Worm (Caenorhabditis elegans) whole organism, late embryonic: ENCODE data around the gene dop-2.

ENCODE experiments used
- C08G9.2 ChIP-seq: sonication (generic microtip); optimal IDR thresholded peaks from 2 replicates; lab custom pipeline; 2016; ENCODE audit warnings: mild to moderate bottlenecking, missing genetic modification characterization, moderate library complexity, missing compliant biosample characterization
- C38D4.7 ChIP-seq: fragments of 200-800 bp; sonication (Bioruptor generic); optimal IDR thresholded peaks from 2 replicates; lab custom pipeline; 2018; ENCODE audit warnings: mild to moderate bottlenecking, missing genetic modification characterization, moderate library complexity, missing compliant biosample characterization
- T23F11.4 ChIP-seq: fragments of 200-800 bp; sonication (Bioruptor generic); optimal IDR thresholded peaks from 2 replicates; lab custom pipeline; 2018; ENCODE audit warnings: mild to moderate bottlenecking, missing genetic modification characterization, missing compliant biosample characterization
- Y22D7AL.16 ChIP-seq: sonication (generic microtip); optimal IDR thresholded peaks from 2 replicates; lab custom pipeline; 2016; ENCODE audit warnings: missing genetic modification characterization, missing compliant biosample characterization
- ahr-1 ChIP-seq: sonication (generic microtip); optimal IDR thresholded peaks from 2 replicates; lab custom pipeline; 2016; ENCODE audit warnings: missing genetic modification characterization, missing compliant biosample characterization
- ceh-14 ChIP-seq: sonication (generic microtip); optimal IDR thresholded peaks from 2 replicates; lab custom pipeline; 2016; ENCODE audit warnings: missing genotype, missing genetic modification characterization, missing compliant biosample characterization
- ceh-18 ChIP-seq: sonication (generic microtip); optimal IDR thresholded peaks from 2 replicates; lab custom pipeline; 2016; ENCODE audit warnings: missing genetic modification characterization, missing compliant biosample characterization
- ceh-19 ChIP-seq: fragments of 200-800 bp; sonication (Bioruptor generic); optimal IDR thresholded peaks from 2 replicates; lab custom pipeline; 2018; ENCODE audit warnings: mild to moderate bottlenecking, missing genetic modification characterization, missing compliant biosample characterization
- ceh-30 ChIP-seq: fragments of 150-350 bp; optimal IDR thresholded peaks from 2 replicates; lab custom pipeline; 2014; ENCODE audit warnings: missing biosample characterization, missing genetic modification characterization
- ceh-31 ChIP-seq: sonication (generic microtip); optimal IDR thresholded peaks from 2 replicates; lab custom pipeline; 2016; ENCODE audit warnings: missing genetic modification characterization, missing compliant biosample characterization
- ceh-45 ChIP-seq: fragments of 200-800 bp; sonication (Bioruptor generic); IDR thresholded peaks from 2 replicates; pipeline ENCODE4 v1.3.6; 2022; ENCODE audit warnings: missing genetic modification reagents, missing genetic modification characterization, missing compliant biosample characterization
- ceh-48 ChIP-seq: sonication (generic microtip); optimal IDR thresholded peaks from 2 replicates; lab custom pipeline; 2016; ENCODE audit warnings: missing genetic modification characterization, inconsistent platforms, missing compliant biosample characterization
- ceh-6 ChIP-seq: fragments of 200-800 bp; sonication (Bioruptor generic); optimal IDR thresholded peaks from 2 replicates; lab custom pipeline; 2018; ENCODE audit warnings: mild to moderate bottlenecking, missing genetic modification characterization, missing compliant biosample characterization
- ceh-9 ChIP-seq: sonication (generic microtip); optimal IDR thresholded peaks from 2 replicates; lab custom pipeline; 2016; ENCODE audit warnings: mild to moderate bottlenecking, missing genetic modification characterization, inconsistent platforms, missing compliant biosample characterization
- che-1 ChIP-seq: sonication (generic microtip); optimal IDR thresholded peaks from 2 replicates; lab custom pipeline; 2016; ENCODE audit warnings: mild to moderate bottlenecking, missing genetic modification characterization, missing compliant biosample characterization
- dmd-4 ChIP-seq: sonication (generic microtip); optimal IDR thresholded peaks from 2 replicates; lab custom pipeline; 2016; ENCODE audit warnings: borderline replicate concordance, missing genetic modification characterization, missing compliant biosample characterization
- dve-1 ChIP-seq: sonication (generic microtip); optimal IDR thresholded peaks from 2 replicates; lab custom pipeline; 2017; ENCODE audit warnings: antibody characterized with exemption, mild to moderate bottlenecking, missing genetic modification characterization, missing compliant biosample characterization
- elt-2 ChIP-seq: sonication (generic microtip); optimal IDR thresholded peaks from 2 replicates; lab custom pipeline; 2016; ENCODE audit warnings: missing genetic modification reagents, missing genetic modification characterization, missing compliant biosample characterization
- ets-4 ChIP-seq: sonication (generic microtip); optimal IDR thresholded peaks from 2 replicates; lab custom pipeline; 2016; ENCODE audit warnings: missing genetic modification characterization, missing compliant biosample characterization
- eyg-1 ChIP-seq: sonication (generic microtip); optimal IDR thresholded peaks from 2 replicates; lab custom pipeline; 2016; ENCODE audit warnings: missing genotype, missing genetic modification characterization, missing compliant biosample characterization
- fax-1 ChIP-seq: sonication (generic microtip); optimal IDR thresholded peaks from 2 replicates; lab custom pipeline; 2016; ENCODE audit warnings: missing genotype, missing genetic modification characterization, missing compliant biosample characterization
- fkh-10 ChIP-seq: fragments of 150-350 bp; optimal IDR thresholded peaks from 2 replicates; lab custom pipeline; 2014; ENCODE audit warnings: missing biosample characterization, missing genetic modification reagents, missing genetic modification characterization
- gmeb-2 ChIP-seq: sonication (generic microtip); optimal IDR thresholded peaks from 2 replicates; lab custom pipeline; 2016; ENCODE audit warnings: missing genetic modification characterization, inconsistent platforms, missing compliant biosample characterization
- hlh-13 ChIP-seq: fragments of 200-800 bp; sonication (Bioruptor generic); optimal IDR thresholded peaks from 2 replicates; lab custom pipeline; 2018; ENCODE audit warnings: mild to moderate bottlenecking, missing genetic modification characterization, missing compliant biosample characterization
- hlh-15 ChIP-seq: sonication (generic microtip); optimal IDR thresholded peaks from 2 replicates; lab custom pipeline; 2016; ENCODE audit warnings: missing genetic modification characterization, missing compliant biosample characterization
- hlh-30 ChIP-seq: sonication (generic microtip); optimal IDR thresholded peaks from 2 replicates; lab custom pipeline; 2017; ENCODE audit warnings: antibody characterized with exemption, missing genetic modification characterization, missing compliant biosample characterization; ENCODE audit not compliant: insufficient read depth
- lim-6 ChIP-seq: sonication (generic microtip); optimal IDR thresholded peaks from 2 replicates; lab custom pipeline; 2016; ENCODE audit warnings: missing genetic modification characterization, missing compliant biosample characterization
- lin-11 ChIP-seq: fragments of 200-800 bp; sonication (Bioruptor generic); optimal IDR thresholded peaks from 2 replicates; lab custom pipeline; 2018; ENCODE audit warnings: mild to moderate bottlenecking, missing genetic modification characterization, missing compliant biosample characterization
- madf-2 ChIP-seq: sonication (generic microtip); optimal IDR thresholded peaks from 2 replicates; lab custom pipeline; 2017; ENCODE audit warnings: missing genetic modification characterization, missing compliant biosample characterization
- mec-3 ChIP-seq: sonication (generic microtip); optimal IDR thresholded peaks from 2 replicates; lab custom pipeline; 2016; ENCODE audit warnings: borderline replicate concordance, missing genetic modification characterization, missing compliant biosample characterization
- nhr-11 ChIP-seq: fragments of 150-350 bp; optimal IDR thresholded peaks from 2 replicates; lab custom pipeline; 2014; ENCODE audit warnings: missing biosample characterization, missing genetic modification characterization
- npax-4 ChIP-seq: sonication (generic microtip); optimal IDR thresholded peaks from 2 replicates; lab custom pipeline; 2016; ENCODE audit warnings: missing genetic modification characterization, missing compliant biosample characterization
- odd-2 ChIP-seq: sonication (generic microtip); optimal IDR thresholded peaks from 2 replicates; lab custom pipeline; 2017; ENCODE audit warnings: antibody characterized with exemption, mild to moderate bottlenecking, missing genetic modification characterization, missing compliant biosample characterization
- pat-9 ChIP-seq: fragments of 200-800 bp; sonication (Bioruptor generic); optimal IDR thresholded peaks from 2 replicates; lab custom pipeline; 2018; ENCODE audit warnings: mild to moderate bottlenecking, missing genetic modification characterization, moderate library complexity, missing compliant biosample characterization
- pax-1 ChIP-seq: fragments of 150-350 bp; optimal IDR thresholded peaks from 2 replicates; lab custom pipeline; 2014; ENCODE audit warnings: missing biosample characterization, missing genetic modification characterization
- pqm-1 ChIP-seq: sonication (generic microtip); optimal IDR thresholded peaks from 2 replicates; lab custom pipeline; 2016; ENCODE audit warnings: missing genetic modification characterization, missing compliant biosample characterization
- pros-1 ChIP-seq: fragments of 150-350 bp; optimal IDR thresholded peaks from 2 replicates; lab custom pipeline; 2014; ENCODE audit warnings: missing biosample characterization, missing genetic modification reagents, missing genetic modification characterization
- ref-2 ChIP-seq: sonication (generic microtip); optimal IDR thresholded peaks from 2 replicates; lab custom pipeline; 2016; ENCODE audit warnings: missing genetic modification characterization, missing compliant biosample characterization
- rnt-1 ChIP-seq: sonication (generic microtip); optimal IDR thresholded peaks from 2 replicates; lab custom pipeline; 2016; ENCODE audit warnings: missing genetic modification characterization, missing compliant biosample characterization
- sdc-2 ChIP-seq: sonication (generic microtip); optimal IDR thresholded peaks from 2 replicates; lab custom pipeline; 2016; ENCODE audit warnings: missing genotype, missing genetic modification characterization, missing compliant biosample characterization
- sox-2 ChIP-seq: fragments of 200-800 bp; sonication (Bioruptor generic); IDR thresholded peaks from 2 replicates; pipeline ENCODE4 v1.3.6; 2022; ENCODE audit warnings: missing genetic modification reagents, missing genetic modification characterization, missing compliant biosample characterization
- sox-4 ChIP-seq: sonication (generic microtip); optimal IDR thresholded peaks from 2 replicates; lab custom pipeline; 2017; ENCODE audit warnings: mild to moderate bottlenecking, missing genetic modification characterization, inconsistent platforms, missing compliant biosample characterization
- tbx-2 ChIP-seq: sonication (generic microtip); optimal IDR thresholded peaks from 2 replicates; lab custom pipeline; 2016; ENCODE audit warnings: missing genetic modification characterization, missing compliant biosample characterization
- ttx-3 ChIP-seq: sonication (generic microtip); optimal IDR thresholded peaks from 2 replicates; lab custom pipeline; 2016; ENCODE audit warnings: missing genetic modification reagents, missing genetic modification characterization, missing compliant biosample characterization
- unc-42 ChIP-seq: sonication (generic microtip); optimal IDR thresholded peaks from 2 replicates; lab custom pipeline; 2016; ENCODE audit warnings: missing genotype, missing genetic modification characterization, missing compliant biosample characterization
- unc-86 ChIP-seq: sonication (generic microtip); optimal IDR thresholded peaks from 2 replicates; lab custom pipeline; 2016; ENCODE audit warnings: missing genetic modification characterization, missing compliant biosample characterization
- zip-5 ChIP-seq: sonication (generic microtip); optimal IDR thresholded peaks from 2 replicates; lab custom pipeline; 2016; ENCODE audit warnings: missing genetic modification characterization, missing compliant biosample characterization
- ztf-16 ChIP-seq: sonication (generic microtip); optimal IDR thresholded peaks from 2 replicates; lab custom pipeline; 2017; ENCODE audit warnings: missing genetic modification characterization, missing compliant biosample characterization

dop-2 gene

DNA sequence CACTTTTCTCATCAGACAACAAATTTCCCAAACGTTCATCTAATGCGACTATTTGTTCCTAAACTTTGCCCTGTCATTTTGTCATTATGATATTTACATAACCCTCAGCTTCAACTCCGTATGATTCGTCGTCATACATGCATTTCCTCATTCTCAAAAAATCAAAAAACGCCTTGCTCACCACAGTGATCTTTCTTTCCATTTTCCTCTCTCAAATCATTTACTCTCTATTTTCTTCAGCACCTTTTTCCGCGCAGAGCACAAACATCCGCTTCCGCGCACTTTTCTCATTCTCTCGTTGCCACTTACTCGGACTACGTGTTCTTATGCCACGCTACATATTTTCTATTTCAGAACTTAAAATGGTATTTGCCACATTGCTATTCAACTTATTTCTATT lies 31.4 kb upstream of the dop-2 start, which contains the start of gene F25B3.2:
TSS of gene F25B3.2 (plus strand) at position 301 of the 400 bp plus-strand sequence.
- TF ChIP-seq elt-2 (tag; lab: Kevin White, UChicago) (no peak), npax-4 (tag; lab: Kevin White, UChicago) (no peak), C08G9.2 (no peak), pqm-1 (tag; lab: Kevin White, UChicago) (no peak), C38D4.7 (no peak), T23F11.4 (GFP tag; lab: Kevin White, UChicago) (no peak), ref-2 (no peak), ttx-3 (tag; lab: Kevin White, UChicago) (no peak), tbx-2 (tag; lab: Kevin White, UChicago) (no peak), ceh-45 (GFP tag; lab: Robert Waterston, UW) (no peak), ceh-31 (no peak), odd-2 (tag; lab: Kevin White, UChicago) (no peak), ceh-30 (tag; lab: Kevin White, UChicago) (no peak)

DNA sequence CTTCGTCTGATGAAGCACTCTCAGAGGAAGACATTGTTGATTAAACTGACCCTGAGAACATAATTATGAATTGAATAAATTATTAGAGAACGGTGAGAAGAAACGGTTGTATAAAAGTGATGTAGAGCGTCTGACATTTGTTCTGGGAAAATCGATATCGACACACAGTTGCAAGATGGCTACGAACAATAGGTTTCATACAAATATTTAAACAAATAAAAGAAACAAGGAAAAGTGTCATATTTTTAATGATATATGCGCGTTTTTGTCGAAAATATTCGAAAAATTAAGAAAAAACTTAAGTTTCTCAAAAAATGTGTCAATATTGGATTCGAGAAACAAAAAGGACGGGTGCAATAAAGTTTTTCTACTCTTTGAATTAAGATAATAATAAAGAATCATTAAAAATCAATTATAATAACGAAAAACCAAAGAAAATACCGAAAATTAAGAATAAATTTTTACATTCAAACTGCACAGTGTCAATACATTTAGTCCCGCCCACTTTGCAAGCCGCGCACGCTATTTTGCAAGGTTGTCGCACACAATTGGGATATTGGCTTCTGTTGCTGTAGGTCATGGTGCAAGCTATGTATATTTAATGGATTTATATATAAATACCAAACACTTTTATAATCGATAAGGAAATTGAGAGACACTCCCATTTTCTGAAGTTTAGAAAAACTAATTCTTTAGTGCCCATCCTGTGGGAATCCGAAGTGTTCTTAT lies 25.6 kb upstream of the dop-2 start, which contains the start of gene rtfo-1:
TSS of gene rtfo-1 (minus strand) at position 51 of the 729 bp plus-strand sequence.
- TF ChIP-seq hlh-15 (no peak), ceh-48 (peak; percentile 27), ets-4 (tag; lab: Kevin White, UChicago) (no peak), che-1 (tag; lab: Kevin White, UChicago) (peak; percentile 44), ceh-9 (no peak), sdc-2 (tag; lab: Kevin White, UChicago) (no peak), lim-6 (no peak), tbx-2 (tag; lab: Kevin White, UChicago) (peak; percentile 46), ceh-6 (GFP tag; lab: Kevin White, UChicago) (no peak), fax-1 (tag; lab: Kevin White, UChicago) (peak; percentile 38), dmd-4 (no peak), gmeb-2 (tag; lab: Kevin White, UChicago) (peak; percentile 12), rnt-1 (tag; lab: Kevin White, UChicago) (no peak), hlh-13 (GFP tag; lab: Kevin White, UChicago) (no peak), zip-5 (tag; lab: Kevin White, UChicago) (peak; percentile 53), sox-4 (tag; lab: Kevin White, UChicago) (peak; percentile 60), ahr-1 (peak; percentile 28), pat-9 (tag; lab: Kevin White, UChicago) (no peak), ref-2 (peak; percentile 11), pros-1 (no peak), ztf-16 (no peak), hlh-30 (tag; lab: Kevin White, UChicago) (no peak), unc-86 (no peak), ceh-19 (GFP tag; lab: Kevin White, UChicago) (peak; percentile 55), Y22D7AL.16 (tag; lab: Kevin White, UChicago) (no peak), lin-11 (tag; lab: Kevin White, UChicago) (peak; percentile 32), ceh-30 (tag; lab: Kevin White, UChicago) (no peak), sox-2 (GFP tag; lab: Robert Waterston, UW) (no peak; the same call in 1 of the 2 replicates), ttx-3 (tag; lab: Kevin White, UChicago) (peak; percentile 46), mec-3 (tag; lab: Kevin White, UChicago) (no peak), npax-4 (tag; lab: Kevin White, UChicago) (no peak), ceh-18 (tag; lab: Kevin White, UChicago) (no peak), odd-2 (tag; lab: Kevin White, UChicago) (peak; percentile 61), unc-42 (tag; lab: Kevin White, UChicago) (no peak), madf-2 (peak; percentile 30), ceh-31 (peak; percentile 51), dve-1 (tag; lab: Kevin White, UChicago) (no peak), pqm-1 (tag; lab: Kevin White, UChicago) (no peak), C08G9.2 (no peak), fkh-10 (GFP tag; lab: Kevin White, UChicago) (no peak), ceh-45 (GFP tag; lab: Robert Waterston, UW) (no peak), eyg-1 (tag; lab: Kevin White, UChicago) (no peak), ceh-14 (tag; lab: Kevin White, UChicago) (peak; percentile 59), nhr-11 (tag; lab: Kevin White, UChicago) (no peak), T23F11.4 (GFP tag; lab: Kevin White, UChicago) (peak; percentile 42), pax-1 (no peak)
